Fruit fly (Drosophila melanogaster) whole organism, wandering third instar larva: ENCODE data around the gene Unc50.

Experiments used
- Dfd ChIP-seq: fragments of >200 bp; optimal IDR thresholded peaks from 2 replicates; lab custom pipeline; 2017; ENCODE audit warnings: missing biosample characterization, missing genetic modification characterization
- Hr83 ChIP-seq: fragments of 200-300 bp; sonication (Bioruptor generic); optimal IDR thresholded peaks from 2 replicates; lab custom pipeline; 2016; ENCODE audit warnings: missing biosample characterization, mild to moderate bottlenecking, missing genetic modification characterization, moderate library complexity; ENCODE audit not compliant: poor library complexity, severe bottlenecking
- br ChIP-seq: fragments of 200-800 bp; sonication (Bioruptor generic); optimal IDR thresholded peaks from 2 replicates; lab custom pipeline; 2016; ENCODE audit warnings: missing biosample characterization, missing genetic modification characterization
- h ChIP-seq: fragments of 200-800 bp; sonication (Bioruptor generic); optimal IDR thresholded peaks from 3 replicates; lab custom pipeline; 2016; ENCODE audit warnings: missing biosample characterization, mild to moderate bottlenecking, missing genetic modification characterization
- psq ChIP-seq: fragments of 200-800 bp; sonication (Bioruptor generic); optimal IDR thresholded peaks from 3 replicates; lab custom pipeline; 2017; ENCODE audit warnings: missing biosample characterization, mild to moderate bottlenecking, missing genetic modification characterization, moderate library complexity
- sage ChIP-seq: fragments of 200-800 bp; sonication (Bioruptor generic); optimal IDR thresholded peaks from 2 replicates; lab custom pipeline; 2016; ENCODE audit warnings: missing biosample characterization, mild to moderate bottlenecking, missing genetic modification characterization
- sv ChIP-seq: fragments of 200-800 bp; sonication (Bioruptor generic); optimal IDR thresholded peaks from 3 replicates; lab custom pipeline; 2016; ENCODE audit warnings: missing biosample characterization, missing genetic modification characterization

- no peak for TF ChIP-seq Hr83 (GFP tag; lab: Kevin White, UChicago)
- TF ChIP-seq Dfd, result no peak
- no peak for TF ChIP-seq br (GFP tag; lab: Kevin White, UChicago)
- no peak for TF ChIP-seq psq
- TF ChIP-seq sv (GFP tag; lab: Kevin White, UChicago), result no peak
- TF ChIP-seq h (GFP tag; lab: Kevin White, UChicago), result peak; percentile 67
- no peak for TF ChIP-seq sage (GFP tag; lab: Kevin White, UChicago)
These were observed 6.4 kb downstream of the Unc50 start for dm6 chr3R:8669900-8670528.
